Worm (Caenorhabditis elegans) whole organism, mixed stage, embryonic: Measurements from ENCODE around the gene pup-2.

ENCODE experiments used
- M03D4.4 ChIP-seq: sonication (generic microtip); optimal IDR thresholded peaks from 2 replicates; lab custom pipeline; 2017; ENCODE audit warnings: mild to moderate bottlenecking, missing genetic modification characterization, missing compliant biosample characterization
- bed-3 ChIP-seq: fragments of 200-800 bp; sonication (Bioruptor generic); optimal IDR thresholded peaks from 3 replicates; lab custom pipeline; 2018; ENCODE audit warnings: mild to moderate bottlenecking, missing genetic modification characterization, moderate library complexity, missing compliant biosample characterization
- blmp-1 ChIP-seq: fragments of 150-350 bp; optimal IDR thresholded peaks from 2 replicates; lab custom pipeline; 2014; ENCODE audit warnings: missing biosample characterization, missing genetic modification characterization
- ceh-39 ChIP-seq: fragments of 150-350 bp; optimal IDR thresholded peaks from 2 replicates; lab custom pipeline; 2014; ENCODE audit warnings: missing biosample characterization, missing genetic modification characterization
- ceh-43 ChIP-seq: fragments of 200-800 bp; sonication (Bioruptor generic); optimal IDR thresholded peaks from 2 replicates; lab custom pipeline; 2018; ENCODE audit warnings: mild to moderate bottlenecking, missing genetic modification characterization, moderate library complexity, missing compliant biosample characterization
- ces-1 ChIP-seq: fragments of 150-350 bp; optimal IDR thresholded peaks from 2 replicates; lab custom pipeline; 2014; ENCODE audit warnings: missing biosample characterization, missing genetic modification reagents, missing genetic modification characterization
- cnd-1 ChIP-seq: fragments of 200-800 bp; sonication (Bioruptor generic); optimal IDR thresholded peaks from 2 replicates; lab custom pipeline; 2018; ENCODE audit warnings: mild to moderate bottlenecking, missing genetic modification characterization, missing compliant biosample characterization
- drap-1 ChIP-seq: fragments of 200-800 bp; sonication (Bioruptor generic); optimal IDR thresholded peaks from 3 replicates; lab custom pipeline; 2018; ENCODE audit warnings: mild to moderate bottlenecking, missing genetic modification characterization, missing compliant biosample characterization
- elt-1 ChIP-seq: sonication (generic microtip); optimal IDR thresholded peaks from 2 replicates; lab custom pipeline; 2017; ENCODE audit warnings: missing genetic modification characterization, mild to moderate bottlenecking, missing compliant biosample characterization, antibody characterized with exemption, moderate library complexity, borderline replicate concordance; ENCODE audit not compliant: insufficient read depth
- elt-3 ChIP-seq: fragments of 150-350 bp; optimal IDR thresholded peaks from 2 replicates; lab custom pipeline; 2014; ENCODE audit warnings: missing biosample characterization, missing genetic modification characterization
- flh-1 ChIP-seq: fragments of 200-800 bp; sonication (Bioruptor generic); optimal IDR thresholded peaks from 2 replicates; lab custom pipeline; 2018; ENCODE audit warnings: mild to moderate bottlenecking, missing genetic modification characterization, moderate library complexity, missing compliant biosample characterization
- ham-2 ChIP-seq: fragments of 200-800 bp; sonication (Bioruptor generic); optimal IDR thresholded peaks from 2 replicates; lab custom pipeline; 2018; ENCODE audit warnings: mild to moderate bottlenecking, missing genetic modification characterization, missing compliant biosample characterization
- hlh-1 ChIP-seq: fragments of 150-350 bp; optimal IDR thresholded peaks from 2 replicates; lab custom pipeline; 2014; ENCODE audit warnings: missing biosample characterization, missing genetic modification reagents, missing genetic modification characterization
- lin-13 ChIP-seq: fragments of 150-350 bp; optimal IDR thresholded peaks from 2 replicates; lab custom pipeline; 2014; ENCODE audit warnings: missing biosample characterization, missing genetic modification characterization
- lin-32 ChIP-seq: fragments of 200-800 bp; sonication (Bioruptor generic); optimal IDR thresholded peaks from 2 replicates; lab custom pipeline; 2018; ENCODE audit warnings: mild to moderate bottlenecking, missing genetic modification characterization, missing compliant biosample characterization
- lsy-2 ChIP-seq: fragments of 150-350 bp; optimal IDR thresholded peaks from 2 replicates; lab custom pipeline; 2014; ENCODE audit warnings: missing biosample characterization, missing genetic modification characterization
- mab-5 ChIP-seq: fragments of 150-350 bp; optimal IDR thresholded peaks from 2 replicates; lab custom pipeline; 2014; ENCODE audit warnings: missing biosample characterization, missing genetic modification characterization
- mep-1 ChIP-seq: fragments of 150-350 bp; optimal IDR thresholded peaks from 2 replicates; lab custom pipeline; 2017; ENCODE audit warnings: missing biosample characterization, missing genetic modification reagents, missing genetic modification characterization, inconsistent platforms
- mls-2 ChIP-seq: sonication (generic microtip); optimal IDR thresholded peaks from 2 replicates; lab custom pipeline; 2016; ENCODE audit warnings: mild to moderate bottlenecking, missing genetic modification characterization, moderate library complexity, missing compliant biosample characterization
- nhr-12 ChIP-seq: fragments of 150-350 bp; optimal IDR thresholded peaks from 2 replicates; lab custom pipeline; 2014; ENCODE audit warnings: missing biosample characterization, missing genetic modification characterization
- nhr-2 ChIP-seq: fragments of 150-350 bp; optimal IDR thresholded peaks from 2 replicates; lab custom pipeline; 2014; ENCODE audit warnings: missing biosample characterization, missing genetic modification characterization
- nhr-237 ChIP-seq: fragments of 150-350 bp; optimal IDR thresholded peaks from 2 replicates; lab custom pipeline; 2014; ENCODE audit warnings: missing biosample characterization, missing genetic modification characterization
- nhr-28 ChIP-seq: fragments of 150-350 bp; optimal IDR thresholded peaks from 2 replicates; lab custom pipeline; 2014; ENCODE audit warnings: missing biosample characterization, missing genetic modification characterization
- pha-4 ChIP-seq: fragments of 150-350 bp; optimal IDR thresholded peaks from 2 replicates; lab custom pipeline; 2018; ENCODE audit warnings: missing biosample characterization, missing genetic modification reagents, missing genetic modification characterization
- sem-2 ChIP-seq: fragments of 200-800 bp; sonication (Bioruptor generic); optimal IDR thresholded peaks from 2 replicates; lab custom pipeline; 2018; ENCODE audit warnings: mild to moderate bottlenecking, missing genetic modification characterization, missing compliant biosample characterization
- snpc-4 ChIP-seq: fragments of 150-350 bp; optimal IDR thresholded peaks from 2 replicates; lab custom pipeline; 2014; ENCODE audit warnings: missing biosample characterization, missing genetic modification characterization
- sptf-1 ChIP-seq: sonication (generic microtip); optimal IDR thresholded peaks from 2 replicates; lab custom pipeline; 2017; ENCODE audit warnings: mild to moderate bottlenecking, missing genetic modification characterization, moderate library complexity, missing compliant biosample characterization
- tbx-8 ChIP-seq: fragments of 200-800 bp; sonication (Bioruptor generic); optimal IDR thresholded peaks from 2 replicates; lab custom pipeline; 2018; ENCODE audit warnings: mild to moderate bottlenecking, missing genetic modification characterization, moderate library complexity, missing compliant biosample characterization
- unc-120 ChIP-seq: sonication (generic microtip); optimal IDR thresholded peaks from 2 replicates; lab custom pipeline; 2017; ENCODE audit warnings: missing genetic modification characterization, missing compliant biosample characterization; ENCODE audit not compliant: poor library complexity, severe bottlenecking
- unc-39 ChIP-seq: fragments of 150-350 bp; optimal IDR thresholded peaks from 2 replicates; lab custom pipeline; 2014; ENCODE audit warnings: missing biosample characterization, missing genetic modification characterization
- unc-62 ChIP-seq: fragments of 150-350 bp; optimal IDR thresholded peaks from 2 replicates; lab custom pipeline; 2014; ENCODE audit warnings: missing biosample characterization, missing genetic modification reagents, missing genetic modification characterization
- ztf-11 ChIP-seq: fragments of 150-350 bp; optimal IDR thresholded peaks from 2 replicates; lab custom pipeline; 2014; ENCODE audit warnings: missing biosample characterization, missing genetic modification characterization

The pup-2 gene

ce11 chrIII:5221820-5222219, 36.1 kb downstream of the pup-2 start:
- TF ChIP-seq mab-5 (tag; lab: Kevin White, UChicago) (no peak), lin-32 (GFP tag; lab: Kevin White, UChicago) (no peak)

- TF ChIP-seq elt-3 (tag; lab: Kevin White, UChicago) (no peak), ham-2 (GFP tag; lab: Kevin White, UChicago) (no peak), bed-3 (GFP tag; lab: Kevin White, UChicago) (no peak), ceh-39 (no peak), pha-4 (tag; lab: Kevin White, UChicago) (peak; percentile 8)
- TF ChIP-seq, all 35 proteins: peak for 1
Observed at ce11 chrIII:5222777-5223176, 37.1 kb downstream of the pup-2 start.

- TF ChIP-seq nhr-237 (tag; lab: Kevin White, UChicago) (no peak), ceh-43 (GFP tag; lab: Kevin White, UChicago) (no peak), blmp-1 (tag; lab: Kevin White, UChicago) (no peak), ztf-11 (tag; lab: Kevin White, UChicago) (no peak), lin-13 (tag; lab: Kevin White, UChicago) (no peak), unc-120 (tag; lab: Kevin White, UChicago) (no peak), pha-4 (tag; lab: Kevin White, UChicago) (no peak), M03D4.4 (no peak), tbx-8 (no peak), elt-1 (tag; lab: Kevin White, UChicago) (no peak), cnd-1 (tag; lab: Kevin White, UChicago) (no peak), unc-62 (GFP tag; lab: Kevin White, UChicago) (no peak)
Observed at ce11 chrIII:5224908-5225307, 39.2 kb downstream of the pup-2 start.

ce11 chrIII:5225321-5225720, 39.6 kb downstream of the pup-2 start, which contains the start of gene nex-1:
nex-1 (plus strand) TSS chrIII:5225621.
- no peak for TF ChIP-seq snpc-4 (tag; lab: Kevin White, UChicago)
- TF ChIP-seq nhr-12 (tag; lab: Kevin White, UChicago): no peak
- TF ChIP-seq M03D4.4: no peak
- no peak for TF ChIP-seq unc-62 (GFP tag; lab: Kevin White, UChicago)
- TF ChIP-seq mls-2 (tag; lab: Kevin White, UChicago): no peak
- no peak for TF ChIP-seq mep-1
- no peak for TF ChIP-seq unc-39
- TF ChIP-seq unc-120 (tag; lab: Kevin White, UChicago): no peak

- TF ChIP-seq unc-120 (tag; lab: Kevin White, UChicago) (peak; percentile 80), ces-1 (GFP tag; lab: Kevin White, UChicago) (peak; percentile 61), sptf-1 (tag; lab: Kevin White, UChicago) (peak; percentile 66), drap-1 (GFP tag; lab: Kevin White, UChicago) (peak; percentile 18), sem-2 (GFP tag; lab: Kevin White, UChicago) (no peak), nhr-237 (tag; lab: Kevin White, UChicago) (peak; percentile 80), lin-32 (GFP tag; lab: Kevin White, UChicago) (no peak), ham-2 (GFP tag; lab: Kevin White, UChicago) (peak; percentile 90), M03D4.4 (no peak), flh-1 (no peak), nhr-28 (tag; lab: Kevin White, UChicago) (no peak), lin-13 (tag; lab: Kevin White, UChicago) (peak; percentile 59), pha-4 (tag; lab: Kevin White, UChicago) (peak; percentile 61), nhr-2 (no peak), ceh-39 (peak; percentile 50), tbx-8 (peak; percentile 4), mep-1 (peak; percentile 92), unc-62 (GFP tag; lab: Kevin White, UChicago) (peak; percentile 22), lsy-2 (tag; lab: Kevin White, UChicago) (peak; percentile 84), hlh-1 (tag; lab: Kevin White, UChicago) (peak; percentile 48)
Observed at ce11 chrIII:5227831-5228467, 42.2 kb downstream of the pup-2 start, which contains the start of the genes C34E10.12, C34E10.10 and atp-2. C34E10.12 (minus strand) TSS chrIII:5227881. C34E10.10 (minus strand) TSS chrIII:5227884. atp-2 (plus strand) TSS chrIII:5228417.
